Fruit fly (Drosophila melanogaster) whole organism, embryonic: Measurements from ENCODE around the gene Pax.

Experiments
- ERR ChIP-seq: fragments of 200-800 bp; sonication (Bioruptor generic); optimal IDR thresholded peaks from 2 replicates; lab custom pipeline; 2016; ENCODE audit warnings: missing biosample characterization, missing genetic modification characterization
- HmgZ ChIP-seq: fragments of 200-800 bp; sonication (Bioruptor generic); optimal IDR thresholded peaks from 2 replicates; lab custom pipeline; 2018; ENCODE audit warnings: missing biosample characterization, mild to moderate bottlenecking, missing genetic modification characterization
- MBD-R2 ChIP-seq: fragments of 200-800 bp; sonication (Bioruptor generic); IDR thresholded peaks from 2 replicates; pipeline ENCODE4 v1.3.6; 2022; ENCODE audit warnings: missing biosample characterization, missing genetic modification characterization
- Ssrp ChIP-seq: fragments of 200-800 bp; sonication (Bioruptor generic); optimal IDR thresholded peaks from 2 replicates; lab custom pipeline; 2018; ENCODE audit warnings: missing biosample characterization, mild to moderate bottlenecking, missing genetic modification characterization, moderate library complexity
- luna ChIP-seq: fragments of 200-800 bp; sonication (Bioruptor generic); optimal IDR thresholded peaks from 2 replicates; lab custom pipeline; 2016; ENCODE audit warnings: missing biosample characterization, missing genetic modification characterization
- oc ChIP-seq: fragments of 200-800 bp; sonication (Bioruptor generic); optimal IDR thresholded peaks from 2 replicates; lab custom pipeline; 2018; ENCODE audit warnings: missing biosample characterization, mild to moderate bottlenecking, missing genetic modification characterization, moderate library complexity
- so ChIP-seq: fragments of 200-800 bp; sonication (Bioruptor generic); IDR thresholded peaks from 3 replicates; pipeline ENCODE4 v1.3.6; 2022; ENCODE audit warnings: missing biosample characterization, missing genetic modification characterization
- sug ChIP-seq: fragments of 200-800 bp; optimal IDR thresholded peaks from 2 replicates; lab custom pipeline; 2019; ENCODE audit warnings: missing biosample characterization, mild to moderate bottlenecking, missing genetic modification characterization, moderate library complexity
- zf30C ChIP-seq: fragments of 200-800 bp; sonication (Bioruptor generic); optimal IDR thresholded peaks from 3 replicates; lab custom pipeline; 2018; ENCODE audit warnings: missing biosample characterization, mild to moderate bottlenecking, missing genetic modification characterization

dm6 chr2L:19376145-19376544 lies 50.3 kb downstream of the Pax start:
- TF ChIP-seq oc (tag; lab: Kevin White, UChicago) = peak; percentile 82
- no peak for TF ChIP-seq luna (GFP tag; lab: Kevin White, UChicago)
- peak; percentile 18 for TF ChIP-seq Ssrp (tag; lab: Kevin White, UChicago)
- no peak for TF ChIP-seq sug (tag; lab: Kevin White, UChicago)
- TF ChIP-seq zf30C (GFP tag; lab: Kevin White, UChicago) = no peak
- no peak for TF ChIP-seq ERR
- TF ChIP-seq HmgZ (tag; lab: Kevin White, UChicago) = no peak
- TF ChIP-seq MBD-R2 (GFP tag; lab: Robert Waterston, UW) = no peak
- 0 out of 3 replicates have a peak, but pooled peaks have one; percentile 37 for TF ChIP-seq so (GFP tag; lab: Robert Waterston, UW)
